Worm (Caenorhabditis elegans) whole organism, L4/young adult: ENCODE results near the gene Y43C5A.4.

ENCODE experiments used
- W03F9.2 ChIP-seq: fragments of 150-350 bp; optimal IDR thresholded peaks from 2 replicates; lab custom pipeline; 2014; ENCODE audit warnings: missing biosample characterization, missing genetic modification characterization
- dao-5 ChIP-seq: sonication (generic microtip); optimal IDR thresholded peaks from 2 replicates; lab custom pipeline; 2016; ENCODE audit warnings: missing genotype, missing genetic modification characterization, moderate library complexity, missing compliant biosample characterization
- him-1 ChIP-seq: sonication (generic microtip); optimal IDR thresholded peaks from 2 replicates; lab custom pipeline; 2016; ENCODE audit warnings: missing genotype, missing genetic modification reagents, missing genetic modification characterization, missing compliant biosample characterization

The Y43C5A.4 gene

DNA sequence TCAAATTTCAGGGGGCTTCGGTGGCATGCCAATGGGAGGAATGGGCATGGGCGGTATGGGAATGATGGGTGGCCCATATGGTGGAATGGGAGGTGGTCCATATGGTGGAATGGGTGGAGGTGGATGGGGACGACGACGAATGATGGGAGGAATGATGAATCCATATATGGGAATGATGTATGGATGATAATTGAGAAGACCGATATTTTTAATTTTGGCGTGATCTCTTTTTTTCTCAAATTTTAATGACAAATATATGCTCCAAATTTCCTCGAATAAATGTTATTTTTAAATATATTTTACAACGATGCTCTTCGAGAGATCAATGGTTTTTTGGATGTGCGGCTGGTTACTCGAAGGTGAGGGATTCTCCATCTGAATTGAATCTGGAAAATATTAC, at the start of gene Y43C5A.4:
Y43C5A.4 (plus strand) TSS at position 301 of the 400 bp plus-strand sequence.
- TF ChIP-seq W03F9.2 (tag; lab: Kevin White, UChicago) = no peak
- TF ChIP-seq dao-5 (tag; lab: Kevin White, UChicago) = no peak
- TF ChIP-seq him-1 (tag; lab: Kevin White, UChicago) = no peak

DNA sequence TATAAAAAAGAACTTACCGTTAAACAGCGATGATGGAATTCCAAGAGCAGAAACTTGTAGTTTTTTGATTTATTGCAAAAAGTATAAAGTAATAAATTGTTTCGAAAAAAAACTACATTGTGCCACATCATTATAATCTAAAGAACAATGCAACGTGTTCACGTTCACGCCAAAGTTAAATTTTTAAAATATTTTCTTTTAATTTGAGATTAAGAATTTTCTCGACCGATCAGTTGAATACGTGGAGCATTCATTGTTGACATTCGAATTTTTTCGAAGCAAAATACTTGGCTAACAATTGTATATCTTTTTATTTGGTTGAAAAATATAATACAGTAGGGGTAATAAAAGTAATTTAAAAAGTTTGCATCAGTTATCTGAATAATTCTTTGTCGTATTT, 46.8 kb upstream of the Y43C5A.4 start, which contains the start of gene F01G10.5:
F01G10.5 (minus strand) TSS at position 101 of the 400 bp plus-strand sequence.
- no peak for TF ChIP-seq dao-5 (tag; lab: Kevin White, UChicago)
- no peak for TF ChIP-seq him-1 (tag; lab: Kevin White, UChicago)
- TF ChIP-seq W03F9.2 (tag; lab: Kevin White, UChicago) = no peak

DNA sequence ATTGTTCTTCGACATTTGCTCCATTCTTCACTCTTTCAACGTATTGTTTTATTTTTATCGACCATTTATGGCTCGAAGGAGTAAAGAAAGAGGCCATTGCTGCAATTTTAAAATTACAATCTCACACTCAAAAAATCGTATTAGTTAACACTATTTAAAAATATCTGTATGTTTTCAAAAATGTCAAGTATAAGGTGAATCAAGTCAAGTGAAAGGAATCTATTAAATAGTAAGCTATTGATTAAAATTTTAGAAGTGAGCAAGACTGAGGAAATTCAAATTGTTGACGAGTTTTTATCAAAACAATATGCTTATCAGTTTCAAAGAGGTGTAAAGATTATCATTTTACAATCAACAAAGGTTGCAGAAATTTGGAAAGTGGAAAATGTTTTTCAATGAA, 45.4 kb upstream of the Y43C5A.4 start, which contains the start of gene F01G10.4:
F01G10.4 (minus strand) TSS at position 101 of the 400 bp plus-strand sequence.
- no peak for TF ChIP-seq W03F9.2 (tag; lab: Kevin White, UChicago)
- TF ChIP-seq him-1 (tag; lab: Kevin White, UChicago) = no peak
- TF ChIP-seq dao-5 (tag; lab: Kevin White, UChicago) = no peak

DNA sequence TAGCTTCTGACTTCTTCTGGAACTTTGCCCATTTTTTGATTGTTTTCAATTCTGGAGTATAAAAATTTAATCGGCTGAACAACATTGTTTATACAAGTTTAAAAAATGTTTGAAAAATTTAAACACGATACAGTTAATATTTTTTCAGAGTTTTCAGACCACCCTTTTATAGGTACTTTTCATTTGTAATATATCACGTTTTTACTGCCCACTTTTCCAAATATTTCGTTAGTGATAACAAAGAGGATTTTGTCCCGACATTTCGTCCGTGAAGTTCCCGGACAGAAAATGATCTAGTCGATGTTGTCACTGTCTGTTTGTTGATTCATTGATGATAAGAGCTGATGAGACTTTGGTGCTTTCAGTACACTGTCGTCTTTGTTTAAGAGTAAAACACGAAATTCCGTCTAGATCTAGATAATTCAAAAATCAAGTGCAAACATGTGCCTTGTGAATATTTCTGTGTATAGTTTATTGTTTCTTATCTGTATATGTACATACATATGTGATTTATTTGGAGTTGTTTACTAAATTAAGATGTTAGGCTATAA, 42.5 kb upstream of the Y43C5A.4 start, which contains the start of gene ech-9:
ech-9 (minus strand) TSS at position 51 of the 551 bp plus-strand sequence.
- TF ChIP-seq him-1 (tag; lab: Kevin White, UChicago) = no peak
- TF ChIP-seq W03F9.2 (tag; lab: Kevin White, UChicago) = no peak
- TF ChIP-seq dao-5 (tag; lab: Kevin White, UChicago) = no peak

DNA sequence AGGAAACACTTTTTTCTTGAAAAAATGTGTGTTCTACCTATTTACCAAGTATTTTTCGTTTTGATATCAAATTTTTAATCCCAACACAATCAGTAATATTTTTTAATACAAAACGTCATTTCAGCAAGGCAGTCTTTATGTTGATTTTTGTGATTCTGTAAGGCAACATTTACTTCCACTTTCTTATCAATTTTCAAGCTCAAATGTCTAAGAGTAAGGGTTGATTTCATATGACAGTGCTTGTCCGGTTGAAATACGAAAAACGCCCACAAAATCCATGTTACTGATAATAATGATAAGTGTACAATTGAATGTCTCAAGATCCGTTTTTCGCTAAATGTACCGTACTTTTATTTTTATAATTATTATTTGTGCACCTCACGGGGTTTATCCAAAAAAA, 41.7 kb upstream of the Y43C5A.4 start:
- TF ChIP-seq him-1 (tag; lab: Kevin White, UChicago) (no peak), dao-5 (tag; lab: Kevin White, UChicago) (no peak), W03F9.2 (tag; lab: Kevin White, UChicago) (no peak)

DNA sequence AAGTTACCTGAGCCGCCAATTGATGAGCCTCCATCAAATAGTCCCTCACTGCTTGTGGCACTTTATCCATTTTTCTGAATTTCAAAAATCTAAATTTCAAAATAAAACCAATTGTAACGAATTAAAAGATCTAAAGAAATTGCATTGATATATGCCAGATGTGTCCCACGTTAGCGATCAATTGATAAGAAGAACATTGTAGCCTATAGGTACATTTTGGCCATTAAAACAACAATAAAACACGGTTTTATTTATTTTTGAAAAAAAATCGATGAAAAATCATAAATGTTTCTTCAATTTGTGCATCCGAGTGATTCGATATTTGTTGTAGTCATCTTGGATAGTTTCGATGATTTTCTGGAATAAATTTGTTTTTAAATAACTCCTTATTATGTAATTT, 38.8 kb upstream of the Y43C5A.4 start, which contains the start of gene ech-8:
ech-8 (minus strand) TSS at position 132 of the 400 bp plus-strand sequence.
- TF ChIP-seq dao-5 (tag; lab: Kevin White, UChicago) = no peak
- TF ChIP-seq him-1 (tag; lab: Kevin White, UChicago) = no peak
- TF ChIP-seq W03F9.2 (tag; lab: Kevin White, UChicago) = no peak

DNA sequence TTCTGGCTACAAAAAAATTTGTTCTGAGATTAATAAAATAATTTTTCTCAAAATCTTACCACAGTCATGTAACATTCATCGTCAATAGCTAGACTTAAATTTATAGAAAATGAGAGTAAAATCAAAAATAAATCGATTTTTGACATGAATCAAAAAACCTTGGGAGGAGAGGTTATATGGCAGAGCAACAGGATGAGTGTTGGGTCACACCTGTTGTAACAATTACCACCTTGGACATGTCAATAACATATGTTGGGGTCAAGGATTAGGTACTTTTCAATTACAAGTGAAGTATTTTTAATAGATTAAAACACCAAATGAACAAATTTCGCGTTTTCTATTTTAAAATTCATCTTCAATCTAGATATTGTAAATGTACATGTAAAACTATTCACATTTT, 36.2 kb upstream of the Y43C5A.4 start, which contains the start of gene lipl-7:
lipl-7 (minus strand) TSS at position 165 of the 400 bp plus-strand sequence.
- no peak for TF ChIP-seq W03F9.2 (tag; lab: Kevin White, UChicago)
- TF ChIP-seq him-1 (tag; lab: Kevin White, UChicago) = no peak
- no peak for TF ChIP-seq dao-5 (tag; lab: Kevin White, UChicago)

DNA sequence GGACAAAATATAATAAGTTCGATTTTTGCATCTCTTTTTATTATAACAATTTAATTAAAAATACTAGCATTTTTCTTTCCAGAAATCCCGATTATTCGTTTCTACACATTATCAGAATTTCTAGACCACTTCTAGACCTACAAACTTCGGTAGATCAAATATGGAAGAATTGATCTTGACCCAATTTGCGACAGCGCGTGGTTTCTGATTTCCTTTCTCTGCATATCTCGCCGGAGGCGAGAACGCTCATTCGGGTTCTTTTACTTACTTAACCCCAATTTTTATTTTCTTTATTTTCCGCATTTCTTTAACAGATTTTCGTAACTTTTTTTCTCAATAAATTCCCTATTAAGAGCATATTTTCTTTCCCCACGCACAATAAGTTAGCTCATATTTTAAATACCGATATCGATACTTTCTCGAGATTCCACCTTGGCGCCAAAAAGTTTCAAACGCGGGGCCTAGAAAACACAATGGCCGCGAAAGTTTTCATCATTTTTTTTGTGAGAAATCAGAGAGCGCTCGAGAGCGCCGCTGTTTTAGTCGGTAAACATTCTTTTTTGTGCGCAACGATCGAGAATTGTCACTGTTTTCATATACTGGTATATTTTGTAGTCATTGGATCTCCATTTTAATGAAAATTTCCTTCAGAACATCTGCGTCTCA, 35.2 kb upstream of the Y43C5A.4 start:
- TF ChIP-seq W03F9.2 (tag; lab: Kevin White, UChicago) (no peak), him-1 (tag; lab: Kevin White, UChicago) (no peak), dao-5 (tag; lab: Kevin White, UChicago) (no peak)

DNA sequence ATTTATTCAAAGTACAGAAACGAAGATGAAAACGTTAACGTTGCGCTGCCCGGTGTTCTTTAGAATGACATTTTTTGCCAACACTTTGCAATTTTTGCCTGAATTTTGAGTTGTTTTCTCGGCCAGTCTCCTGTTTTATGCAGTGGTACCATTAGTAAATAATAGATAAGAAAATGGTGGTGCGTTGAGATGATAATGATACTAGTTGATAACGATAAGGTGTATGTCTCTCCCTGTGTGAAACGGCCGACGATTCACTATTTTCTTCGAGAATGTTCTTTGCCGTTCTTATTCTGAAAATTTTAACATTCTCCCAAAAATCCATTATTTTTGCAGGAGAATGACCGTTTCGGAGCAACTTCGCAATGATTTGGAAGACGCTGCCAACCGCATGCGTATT, 34.5 kb upstream of the Y43C5A.4 start, which contains the start of gene tkt-1:
tkt-1 (plus strand) TSS at position 337 of the 400 bp plus-strand sequence.
- no peak for TF ChIP-seq him-1 (tag; lab: Kevin White, UChicago)

DNA sequence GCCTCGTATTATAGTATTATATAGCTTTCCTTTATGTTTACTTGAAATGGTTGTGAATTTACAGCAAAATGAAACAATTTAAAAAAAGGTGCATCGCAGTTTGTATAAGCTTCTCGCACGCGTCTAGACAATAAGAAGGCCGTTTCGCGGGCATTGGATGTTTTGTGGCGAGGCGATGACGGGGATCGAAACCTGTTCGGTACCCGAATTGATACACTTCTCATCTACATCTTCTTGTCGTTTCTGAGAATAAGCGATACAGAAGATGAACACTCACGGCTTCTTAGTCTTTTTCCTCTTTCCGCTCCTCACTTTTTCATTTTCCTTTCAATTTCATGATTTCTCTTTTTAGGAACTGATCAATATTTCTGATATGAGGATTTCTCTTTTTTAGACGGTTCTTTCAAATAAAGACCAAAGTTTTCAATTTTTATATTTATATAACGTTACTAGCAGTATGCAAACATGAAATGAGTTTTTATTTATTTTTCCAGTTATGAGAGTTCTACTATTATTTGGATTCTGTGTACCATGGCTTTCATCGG, 32.1 kb upstream of the Y43C5A.4 start, which contains the start of gene F01G10.10:
F01G10.10 (plus strand) TSS at position 495 of the 545 bp plus-strand sequence.
- TF ChIP-seq W03F9.2 (tag; lab: Kevin White, UChicago) (no peak), him-1 (tag; lab: Kevin White, UChicago) (no peak), dao-5 (tag; lab: Kevin White, UChicago) (no peak)

DNA sequence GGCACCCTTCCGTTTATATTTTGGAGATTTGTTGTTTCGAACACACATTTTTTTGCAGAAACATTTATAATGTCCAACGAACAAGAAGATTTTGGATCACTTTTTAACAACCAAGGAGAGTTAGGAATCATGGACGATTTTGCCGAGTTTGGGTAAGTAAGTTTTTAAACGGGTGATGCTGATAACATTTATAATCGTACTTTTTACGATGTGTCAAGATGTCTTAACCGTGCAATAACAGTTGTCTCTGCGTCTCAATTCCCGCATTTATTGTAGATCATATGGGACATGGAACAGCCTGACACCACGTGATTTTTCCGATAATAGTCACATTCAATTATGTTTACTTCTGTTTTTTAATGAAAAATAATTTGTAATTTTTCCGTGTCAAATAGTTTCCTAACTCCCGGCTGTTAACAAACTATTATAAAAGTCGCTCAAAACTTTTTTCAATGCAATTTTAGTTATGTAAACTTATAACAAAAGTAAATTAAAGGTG, 27.2 kb upstream of the Y43C5A.4 start, which contains the start of gene daf-14:
daf-14 (plus strand) TSS at position 51 of the 499 bp plus-strand sequence.
- TF ChIP-seq W03F9.2 (tag; lab: Kevin White, UChicago) (no peak), dao-5 (tag; lab: Kevin White, UChicago) (no peak), him-1 (tag; lab: Kevin White, UChicago) (no peak)

DNA sequence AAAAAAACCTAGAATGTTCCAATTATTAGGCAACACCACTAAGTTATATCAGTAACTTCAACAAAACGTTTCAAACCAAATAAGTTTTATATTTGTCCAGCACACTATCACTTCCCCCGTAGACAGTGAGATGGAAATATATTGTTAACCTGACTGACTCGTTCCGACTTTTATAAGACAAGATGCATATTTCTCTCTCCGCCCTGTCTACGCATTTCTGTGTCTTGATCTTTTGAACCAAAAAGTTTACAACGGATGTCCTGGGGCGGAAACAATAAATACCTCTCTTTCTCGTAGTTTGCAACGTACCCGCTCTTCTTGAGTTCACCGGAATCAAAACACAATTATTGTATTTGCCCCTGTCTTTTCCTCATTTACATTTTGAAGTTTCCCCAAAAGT, 26.6 kb upstream of the Y43C5A.4 start:
- TF ChIP-seq him-1 (tag; lab: Kevin White, UChicago) (no peak), W03F9.2 (tag; lab: Kevin White, UChicago) (no peak), dao-5 (tag; lab: Kevin White, UChicago) (no peak)

DNA sequence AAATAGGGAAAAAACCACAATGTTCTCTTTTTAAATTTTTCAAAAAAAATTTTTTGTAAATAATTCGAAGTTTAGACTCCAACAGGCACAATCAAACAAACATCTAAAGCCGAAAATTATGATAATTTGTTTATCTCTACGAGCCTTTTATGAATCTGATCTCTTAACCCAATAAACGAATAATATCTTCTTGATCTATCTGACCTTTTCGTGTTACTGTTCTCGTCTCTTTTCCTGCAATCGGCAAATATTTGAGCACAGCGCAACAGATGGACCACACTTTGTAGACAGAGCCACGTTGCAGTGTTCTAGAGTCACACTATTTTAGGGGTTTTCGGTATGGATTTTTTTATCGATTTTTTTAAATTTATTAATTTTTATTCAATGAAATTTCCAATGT, 26.1 kb upstream of the Y43C5A.4 start:
- TF ChIP-seq W03F9.2 (tag; lab: Kevin White, UChicago) (no peak), dao-5 (tag; lab: Kevin White, UChicago) (no peak), him-1 (tag; lab: Kevin White, UChicago) (no peak)
